Worm (Caenorhabditis elegans) whole organism, L1 larva: Measurements from ENCODE around the gene H13N06.7.
A peak's percentile ranks its signal among the peaks of the same experiment; 100 is the strongest.

Experiments used
- C16A3.4 ChIP-seq: fragments of 150-350 bp; optimal IDR thresholded peaks from 2 replicates; lab custom pipeline; 2014; ENCODE audit warnings: missing biosample characterization, missing genetic modification characterization
- C34B4.2 ChIP-seq: sonication (generic microtip); optimal IDR thresholded peaks from 2 replicates; lab custom pipeline; 2017; ENCODE audit warnings: mild to moderate bottlenecking, missing genetic modification characterization, missing compliant biosample characterization
- F16B12.6 ChIP-seq: fragments of 150-350 bp; optimal IDR thresholded peaks from 2 replicates; lab custom pipeline; 2014; ENCODE audit warnings: missing biosample characterization, missing genetic modification characterization
- Y116A8C.19 ChIP-seq: sonication (generic microtip); optimal IDR thresholded peaks from 2 replicates; lab custom pipeline; 2016; ENCODE audit warnings: missing compliant biosample characterization, missing genetic modification characterization, borderline replicate concordance
- aha-1 ChIP-seq: fragments of 150-350 bp; optimal IDR thresholded peaks from 2 replicates; lab custom pipeline; 2014; ENCODE audit warnings: missing biosample characterization, missing genetic modification characterization
- ama-1 ChIP-seq: fragments of 150-350 bp; optimal IDR thresholded peaks from 2 replicates; lab custom pipeline; 2014
- blmp-1 ChIP-seq: fragments of 150-350 bp; optimal IDR thresholded peaks from 2 replicates; lab custom pipeline; 2014; ENCODE audit warnings: missing biosample characterization, missing genetic modification characterization
- ceh-63 ChIP-seq: fragments of 200-800 bp; sonication (Bioruptor generic); optimal IDR thresholded peaks from 2 replicates; lab custom pipeline; 2018; ENCODE audit warnings: mild to moderate bottlenecking, missing genetic modification characterization, missing compliant biosample characterization
- ceh-8 ChIP-seq: fragments of 200-800 bp; sonication (Bioruptor generic); optimal IDR thresholded peaks from 2 replicates; lab custom pipeline; 2018; ENCODE audit warnings: mild to moderate bottlenecking, missing genetic modification characterization, moderate library complexity, missing compliant biosample characterization
- ceh-90 ChIP-seq: sonication (generic microtip); optimal IDR thresholded peaks from 2 replicates; lab custom pipeline; 2016; ENCODE audit warnings: missing genetic modification characterization, missing compliant biosample characterization
- ces-1 ChIP-seq: fragments of 150-350 bp; optimal IDR thresholded peaks from 2 replicates; lab custom pipeline; 2014; ENCODE audit warnings: missing biosample characterization, missing genetic modification reagents, missing genetic modification characterization
- dpl-1 ChIP-seq, 3 experiments: fragments of 150-350 bp in 2 of 3; sonication (generic microtip) in 1 of 3; optimal IDR thresholded peaks; 2 replicates each; lab custom pipeline; 2014 to 2017; ENCODE audit warnings: missing biosample characterization in 3 of 3, missing genetic modification characterization in 3 of 3, missing genetic modification reagents in 3 of 3
- dsc-1 ChIP-seq: sonication (generic microtip); optimal IDR thresholded peaks from 2 replicates; lab custom pipeline; 2016; ENCODE audit warnings: mild to moderate bottlenecking, missing genetic modification characterization, missing compliant biosample characterization
- efl-1 ChIP-seq, 4 experiments: fragments of 150-350 bp; optimal IDR thresholded peaks in 3 of 4; peaks in 1 of 4; 1 replicate in 1 of 4; 2 replicates in 3 of 4; lab custom pipeline; 2014; ENCODE audit warnings: missing biosample characterization in 2 of 4, missing genetic modification characterization in 2 of 4, missing genetic modification reagents in 2 of 4
- egl-13 ChIP-seq: sonication (generic microtip); optimal IDR thresholded peaks from 2 replicates; lab custom pipeline; 2016; ENCODE audit warnings: missing genotype, missing genetic modification reagents, missing genetic modification characterization, missing compliant biosample characterization
- elt-2 ChIP-seq: sonication (generic microtip); optimal IDR thresholded peaks from 2 replicates; lab custom pipeline; 2016; ENCODE audit warnings: missing genetic modification characterization, mild to moderate bottlenecking, inconsistent platforms, missing compliant biosample characterization, missing genetic modification reagents
- elt-3 ChIP-seq, 6 experiments: fragments of 150-350 bp in 1 of 6; sonication (generic microtip); optimal IDR thresholded peaks; 2 replicates each; lab custom pipeline; 2017 to 2018; ENCODE audit warnings: missing biosample characterization in 6 of 6, missing genetic modification characterization in 6 of 6, inconsistent platforms in 1 of 6
- ets-5 ChIP-seq: fragments of 200-800 bp; sonication (Bioruptor generic); IDR thresholded peaks from 2 replicates; pipeline ENCODE4 v1.3.6; 2022; ENCODE audit warnings: missing genetic modification characterization, missing compliant biosample characterization
- fkh-10 ChIP-seq: sonication (generic microtip); optimal IDR thresholded peaks from 2 replicates; lab custom pipeline; 2017; ENCODE audit warnings: missing biosample characterization, missing genetic modification reagents, missing genetic modification characterization
- fkh-4 ChIP-seq: sonication (generic microtip); optimal IDR thresholded peaks from 2 replicates; lab custom pipeline; 2016; ENCODE audit warnings: missing compliant biosample characterization, missing genetic modification characterization, borderline replicate concordance
- fos-1 ChIP-seq: fragments of 150-350 bp; optimal IDR thresholded peaks from 2 replicates; lab custom pipeline; 2014; ENCODE audit warnings: missing biosample characterization, missing genetic modification characterization
- grh-1 ChIP-seq: fragments of 200-800 bp; sonication (Bioruptor generic); IDR thresholded peaks from 2 replicates; pipeline ENCODE4 v1.3.6; 2022; ENCODE audit warnings: missing genetic modification reagents, missing genetic modification characterization, missing compliant biosample characterization
- lin-14 ChIP-seq: fragments of 200-800 bp; sonication (Bioruptor generic); optimal IDR thresholded peaks from 2 replicates; lab custom pipeline; 2018; ENCODE audit warnings: mild to moderate bottlenecking, missing genetic modification characterization, moderate library complexity, missing compliant biosample characterization
- lin-39 ChIP-seq: fragments of 150-350 bp; optimal IDR thresholded peaks from 2 replicates; lab custom pipeline; 2014; ENCODE audit warnings: missing biosample characterization, missing genetic modification reagents, missing genetic modification characterization
- mab-9 ChIP-seq: fragments of 200-800 bp; sonication (Bioruptor generic); IDR thresholded peaks from 2 replicates; pipeline ENCODE4 v1.3.6; 2022; ENCODE audit warnings: missing genetic modification reagents, missing genetic modification characterization, missing compliant biosample characterization
- mdl-1 ChIP-seq, 2 experiments: fragments of 150-350 bp; optimal IDR thresholded peaks; 2 replicates each; lab custom pipeline; 2014 to 2017; ENCODE audit warnings: missing biosample characterization in 2 of 2, missing genetic modification characterization in 2 of 2, inconsistent platforms in 1 of 2
- mef-2 ChIP-seq: fragments of 150-350 bp; optimal IDR thresholded peaks from 2 replicates; lab custom pipeline; 2014; ENCODE audit warnings: missing biosample characterization, missing genetic modification characterization
- nhr-20 ChIP-seq: sonication (generic microtip); optimal IDR thresholded peaks from 2 replicates; lab custom pipeline; 2016; ENCODE audit warnings: mild to moderate bottlenecking, missing genetic modification characterization, missing compliant biosample characterization
- nhr-237 ChIP-seq: fragments of 150-350 bp; optimal IDR thresholded peaks from 2 replicates; lab custom pipeline; 2014; ENCODE audit warnings: missing biosample characterization, missing genetic modification characterization
- nhr-47 ChIP-seq: sonication (generic microtip); optimal IDR thresholded peaks from 2 replicates; lab custom pipeline; 2016; ENCODE audit warnings: mild to moderate bottlenecking, missing genetic modification characterization, moderate library complexity, missing compliant biosample characterization
- nhr-76 ChIP-seq: sonication (generic microtip); optimal IDR thresholded peaks from 2 replicates; lab custom pipeline; 2017; ENCODE audit warnings: missing biosample characterization, missing genetic modification characterization
- nhr-77 ChIP-seq: fragments of 150-350 bp; optimal IDR thresholded peaks from 2 replicates; lab custom pipeline; 2014; ENCODE audit warnings: missing biosample characterization, missing genetic modification characterization
- nhr-85 ChIP-seq: sonication (generic microtip); peaks from one replicate; lab custom pipeline; 2016; ENCODE audit warnings: missing genetic modification characterization, inconsistent platforms, missing compliant biosample characterization
- pax-3 ChIP-seq: fragments of 200-800 bp; sonication (Bioruptor generic); optimal IDR thresholded peaks from 2 replicates; lab custom pipeline; 2018; ENCODE audit warnings: mild to moderate bottlenecking, missing genetic modification characterization, moderate library complexity, missing compliant biosample characterization
- pqm-1 ChIP-seq: sonication (generic microtip); optimal IDR thresholded peaks from 3 replicates; lab custom pipeline; 2017; ENCODE audit warnings: missing biosample characterization, missing genetic modification characterization
- rnt-1 ChIP-seq: sonication (generic microtip); optimal IDR thresholded peaks from 2 replicates; lab custom pipeline; 2016; ENCODE audit warnings: mild to moderate bottlenecking, missing genetic modification characterization, moderate library complexity, missing compliant biosample characterization
- sptf-1 ChIP-seq: fragments of 150-350 bp; optimal IDR thresholded peaks from 2 replicates; lab custom pipeline; 2014; ENCODE audit warnings: missing biosample characterization, missing genetic modification characterization
- unc-86 ChIP-seq: sonication (generic microtip); optimal IDR thresholded peaks from 2 replicates; lab custom pipeline; 2016; ENCODE audit warnings: missing genetic modification characterization, missing compliant biosample characterization
- vab-15 ChIP-seq: sonication (generic microtip); optimal IDR thresholded peaks from 2 replicates; lab custom pipeline; 2017; ENCODE audit warnings: missing genotype, mild to moderate bottlenecking, missing genetic modification characterization, missing compliant biosample characterization
- zag-1 ChIP-seq: fragments of 150-350 bp; optimal IDR thresholded peaks from 2 replicates; lab custom pipeline; 2014; ENCODE audit warnings: missing biosample characterization, missing genetic modification characterization
- ztf-11 ChIP-seq, 2 experiments: sonication (generic microtip); optimal IDR thresholded peaks; 2 replicates each; lab custom pipeline; 2016 to 2017; ENCODE audit warnings: missing genetic modification characterization in 2 of 2, missing biosample characterization in 1 of 2, missing compliant biosample characterization in 1 of 2
- ztf-4 ChIP-seq: fragments of 150-350 bp; optimal IDR thresholded peaks from 2 replicates; lab custom pipeline; 2014; ENCODE audit warnings: missing biosample characterization, missing genetic modification characterization

The H13N06.7 gene

ce11 chrX:15507830-15508347 is 5.0 kb downstream of the H13N06.7 start, which contains the start of gene zipt-7.2 (continued):
- TF ChIP-seq C34B4.2 (tag; lab: Kevin White, UChicago) (no peak), F16B12.6 (no peak), blmp-1 (tag; lab: Kevin White, UChicago) (peak; percentile 12), fkh-10 (GFP tag; lab: Kevin White, UChicago) (no peak), rnt-1 (tag; lab: Kevin White, UChicago) (peak; percentile 39), fos-1 (tag; lab: Kevin White, UChicago) (no peak), pqm-1 (tag; lab: Kevin White, UChicago) (no peak), efl-1 (optimal IDR thresholded peaks at IDR 0.05; lab: Kevin White, UChicago) (peak; percentile 1 to 6), efl-1 (GFP tag; optimal IDR thresholded peaks at IDR 0.05 in 1 of 2; lab: Kevin White, UChicago) (peak in 1 of 2 experiments; percentile 95), unc-86 (no peak)

- TF ChIP-seq elt-3 (tag; optimal IDR thresholded peaks at IDR 0.05; lab: Kevin White, UChicago): peak in 1 of 6 experiments; percentile 46
- no peak for TF ChIP-seq nhr-77
- peak; percentile 73 for TF ChIP-seq nhr-85
- TF ChIP-seq lin-14: peak; percentile 47
- TF ChIP-seq mab-9 (GFP tag; lab: Robert Waterston, UW): no peak
Measured at ce11 chrX:15509681-15510080, 6.8 kb downstream of the H13N06.7 start, which contains the start of gene eat-20. eat-20 (plus strand) TSS chrX:15510011.

ce11 chrX:15514547-15514946 is 11.6 kb downstream of the H13N06.7 start:
- no peak for TF ChIP-seq dpl-1 (GFP tag; optimal IDR thresholded peaks at IDR 0.05; lab: Kevin White, UChicago)
- TF ChIP-seq ceh-63 (GFP tag; lab: Kevin White, UChicago): no peak
- no peak for TF ChIP-seq rnt-1 (tag; lab: Kevin White, UChicago)
- TF ChIP-seq ztf-4 (tag; lab: Kevin White, UChicago): no peak
- TF ChIP-seq Y116A8C.19 (tag; lab: Kevin White, UChicago): no peak
- TF ChIP-seq sptf-1 (tag; lab: Kevin White, UChicago): no peak
- TF ChIP-seq, all 84 proteins: peak for 0

ce11 chrX:15515798-15516197 is 12.9 kb downstream of the H13N06.7 start:
- no peak for TF ChIP-seq sptf-1 (tag; lab: Kevin White, UChicago)
- no peak for TF ChIP-seq ets-5
- no peak for TF ChIP-seq vab-15 (tag; lab: Kevin White, UChicago)
- no peak for TF ChIP-seq ceh-90
- peak; percentile 63 for TF ChIP-seq ceh-8 (GFP tag; lab: Kevin White, UChicago)

ce11 chrX:15528472-15528871 is 25.5 kb downstream of the H13N06.7 start:
- TF ChIP-seq nhr-47 (tag; lab: Kevin White, UChicago) (no peak), mdl-1 (tag; optimal IDR thresholded peaks at IDR 0.05; lab: Kevin White, UChicago) (no peak), zag-1 (tag; lab: Kevin White, UChicago) (no peak), rnt-1 (tag; lab: Kevin White, UChicago) (no peak), aha-1 (tag; lab: Kevin White, UChicago) (no peak), ceh-90 (no peak), unc-86 (no peak), blmp-1 (tag; lab: Kevin White, UChicago) (no peak), C16A3.4 (tag; lab: Kevin White, UChicago) (no peak), ztf-4 (tag; lab: Kevin White, UChicago) (no peak), lin-39 (tag; lab: Kevin White, UChicago) (no peak)

ce11 chrX:15533260-15533659 is 30.3 kb downstream of the H13N06.7 start:
- TF ChIP-seq ceh-63 (GFP tag; lab: Kevin White, UChicago): no peak
- no peak for TF ChIP-seq nhr-237 (tag; lab: Kevin White, UChicago)
- no peak for TF ChIP-seq sptf-1 (tag; lab: Kevin White, UChicago)
- no peak for TF ChIP-seq efl-1 (optimal IDR thresholded peaks at IDR 0.05; lab: Kevin White, UChicago)
- peak in 1 of 2 experiments; percentile 16 for TF ChIP-seq efl-1 (GFP tag; optimal IDR thresholded peaks at IDR 0.05 in 1 of 2; lab: Kevin White, UChicago)
- no peak for TF ChIP-seq mef-2 (tag; lab: Kevin White, UChicago)
- no peak for TF ChIP-seq elt-2 (tag; lab: Kevin White, UChicago)
- no peak for TF ChIP-seq fkh-4 (tag; lab: Kevin White, UChicago)
- TF ChIP-seq egl-13 (tag; lab: Kevin White, UChicago): no peak
- TF ChIP-seq nhr-20: no peak
- TF ChIP-seq ztf-11 (tag; optimal IDR thresholded peaks at IDR 0.05; lab: Kevin White, UChicago): no peak
- TF ChIP-seq lin-14: peak; percentile 53
- TF ChIP-seq grh-1 (GFP tag; lab: Robert Waterston, UW): no peak
- TF ChIP-seq ama-1 (lab: Kevin White, UChicago): no peak
- TF ChIP-seq dsc-1: no peak
- TF ChIP-seq pax-3: no peak
- TF ChIP-seq nhr-76 (tag; lab: Kevin White, UChicago): no peak
- TF ChIP-seq ceh-8 (GFP tag; lab: Kevin White, UChicago): no peak
- TF ChIP-seq ces-1: no peak
